Fruit fly (Drosophila melanogaster) whole organism, wandering third instar larva: ENCODE measurements around the gene CG33093.

ENCODE experiments used
- GATAd ChIP-seq: sonication (Bioruptor generic); optimal IDR thresholded peaks from 2 replicates; lab custom pipeline; 2016; ENCODE audit warnings: missing biosample characterization, missing genetic modification characterization
- Hr78 ChIP-seq: fragments of >200 bp; optimal IDR thresholded peaks from 2 replicates; lab custom pipeline; 2017; ENCODE audit warnings: missing biosample characterization, missing genetic modification characterization
- Jra ChIP-seq: sonication (Bioruptor generic); optimal IDR thresholded peaks from 2 replicates; lab custom pipeline; 2016; ENCODE audit warnings: missing biosample characterization, missing genetic modification characterization
- Myc ChIP-seq: fragments of >200 bp; optimal IDR thresholded peaks from 2 replicates; lab custom pipeline; 2017
- N ChIP-seq: fragments of >200 bp; optimal IDR thresholded peaks from 2 replicates; lab custom pipeline; 2018; ENCODE audit warnings: missing biosample characterization, missing external identifiers, missing genetic modification characterization
- OdsH ChIP-seq: fragments of 200-800 bp; sonication (Bioruptor generic); optimal IDR thresholded peaks from 2 replicates; lab custom pipeline; 2016; ENCODE audit warnings: missing biosample characterization, mild to moderate bottlenecking, missing genetic modification characterization
- Sp1 ChIP-seq: fragments of 200-800 bp; sonication (Bioruptor generic); optimal IDR thresholded peaks from 3 replicates; lab custom pipeline; 2019; ENCODE audit warnings: missing biosample characterization, mild to moderate bottlenecking, missing genetic modification characterization, moderate library complexity
- br ChIP-seq: fragments of 200-800 bp; sonication (Bioruptor generic); optimal IDR thresholded peaks from 2 replicates; lab custom pipeline; 2016; ENCODE audit warnings: missing biosample characterization, missing genetic modification characterization
- brk ChIP-seq: fragments of 200-800 bp; sonication (Bioruptor generic); optimal IDR thresholded peaks from 2 replicates; lab custom pipeline; 2016; ENCODE audit warnings: missing biosample characterization, mild to moderate bottlenecking, missing genetic modification characterization
- dl ChIP-seq, 2 experiments: fragments of 175-275, 200-275 bp in 1 of 2; fragments of 200-275 bp in 1 of 2; sonication (Bioruptor generic); optimal IDR thresholded peaks; lab custom pipeline; 2018; ENCODE audit warnings: mild to moderate bottlenecking in 2 of 2, missing biosample characterization in 2 of 2, missing genetic modification characterization in 2 of 2, moderate library complexity in 2 of 2; ENCODE audit not compliant: partially characterized antibody in 2 of 2, insufficient read depth in 1 of 2
- h ChIP-seq: fragments of 200-800 bp; sonication (Bioruptor generic); optimal IDR thresholded peaks from 3 replicates; lab custom pipeline; 2016; ENCODE audit warnings: missing biosample characterization, mild to moderate bottlenecking, missing genetic modification characterization
- lola ChIP-seq: fragments of >200 bp; optimal IDR thresholded peaks from 2 replicates; lab custom pipeline; 2017; ENCODE audit warnings: missing biosample characterization, missing genetic modification characterization
- tai ChIP-seq: sonication (Bioruptor generic); optimal IDR thresholded peaks from 2 replicates; lab custom pipeline; 2016; ENCODE audit warnings: missing biosample characterization, missing genetic modification characterization

dm6 chr3R:22531801-22532200 is at the start of gene CG33093:
- TF ChIP-seq Hr78 (GFP tag; lab: Kevin White, UChicago) = no peak
- no peak for TF ChIP-seq N (GFP tag; lab: Kevin White, UChicago)
- TF ChIP-seq OdsH (GFP tag; lab: Kevin White, UChicago) = no peak
- peak; percentile 22 for TF ChIP-seq Myc (lab: Kevin White, UChicago)
- TF ChIP-seq h (GFP tag; lab: Kevin White, UChicago) = no peak
- TF ChIP-seq brk (GFP tag; lab: Kevin White, UChicago) = no peak
- no peak for TF ChIP-seq GATAd (GFP tag; lab: Kevin White, UChicago)
- TF ChIP-seq br (GFP tag; lab: Kevin White, UChicago) = no peak
- TF ChIP-seq Sp1 (GFP tag; lab: Kevin White, UChicago) = no peak
- TF ChIP-seq lola (GFP tag; lab: Kevin White, UChicago) = no peak
- no peak for TF ChIP-seq dl (GFP tag; optimal IDR thresholded peaks at IDR 0.05; lab: Kevin White, UChicago; ENCODE audit: insufficient read depth in 1 of 2, partially characterized antibody in 2 of 2)
- TF ChIP-seq Jra (GFP tag; lab: Kevin White, UChicago) = no peak
- no peak for TF ChIP-seq tai (GFP tag; lab: Kevin White, UChicago)
